Worm (Caenorhabditis elegans): ENCODE results near the gene fbxc-31.

- no peak for TF ChIP-seq ztf-29 (GFP tag; IDR thresholded peaks at IDR 0.05)
- no peak for TF ChIP-seq flt-1 (GFP tag; IDR thresholded peaks at IDR 0.05)
- no peak for TF ChIP-seq med-1 (GFP tag; optimal IDR thresholded peaks at IDR 0.05; ENCODE audit: insufficient read depth)
- TF ChIP-seq cog-1 (tag; optimal IDR thresholded peaks at IDR 0.05) = no peak
- TF ChIP-seq tab-1 (GFP tag; IDR thresholded peaks at IDR 0.05) = no peak
Measured at ce11 chrII:922778-923177, 11.0 kb downstream of the fbxc-31 start.
